Worm (Caenorhabditis elegans) whole organism, L4/young adult: Measurements from ENCODE around the gene F56B3.9.

Experiments
- W03F9.2 ChIP-seq: fragments of 150-350 bp; optimal IDR thresholded peaks from 2 replicates; lab custom pipeline; 2014; ENCODE audit warnings: missing biosample characterization, missing genetic modification characterization
- him-1 ChIP-seq: sonication (generic microtip); optimal IDR thresholded peaks from 2 replicates; lab custom pipeline; 2016; ENCODE audit warnings: missing genotype, missing genetic modification reagents, missing genetic modification characterization, missing compliant biosample characterization

- TF ChIP-seq him-1 (no peak), W03F9.2 (tag; lab: Kevin White, UChicago) (no peak)
These were observed 9.1 kb upstream of the F56B3.9 start for ce11 chrIV:762016-762459.
